Worm (Caenorhabditis elegans) whole organism, young adult: ENCODE data around the gene pes-10.

ENCODE experiments used
- B0035.1 ChIP-seq: sonication (generic microtip); optimal IDR thresholded peaks from 2 replicates; lab custom pipeline; 2016; ENCODE audit warnings: missing genetic modification characterization, mild to moderate bottlenecking, missing compliant biosample characterization, missing genotype, missing genetic modification reagents
- B0336.3 ChIP-seq: fragments of 200-800 bp; sonication (Bioruptor generic); IDR thresholded peaks from 2 replicates; pipeline ENCODE4 v1.3.6; 2022; ENCODE audit warnings: missing genetic modification characterization, missing compliant biosample characterization
- F57A8.1 ChIP-seq: fragments of 200-800 bp; sonication (Bioruptor generic); optimal IDR thresholded peaks from 2 replicates; lab custom pipeline; 2018; ENCODE audit warnings: mild to moderate bottlenecking, missing genetic modification characterization, moderate library complexity, missing compliant biosample characterization
- ceh-79 ChIP-seq: sonication (generic microtip); optimal IDR thresholded peaks from 2 replicates; lab custom pipeline; 2017; ENCODE audit warnings: mild to moderate bottlenecking, missing genetic modification characterization, missing compliant biosample characterization
- egrh-3 ChIP-seq: fragments of 200-800 bp; sonication (Bioruptor generic); IDR thresholded peaks from 2 replicates; pipeline ENCODE4 v1.3.6; 2022; ENCODE audit warnings: missing genetic modification reagents, missing genetic modification characterization, missing compliant biosample characterization
- him-1 ChIP-seq: sonication (generic microtip); optimal IDR thresholded peaks from 2 replicates; lab custom pipeline; 2016; ENCODE audit warnings: missing genotype, missing genetic modification reagents, missing genetic modification characterization, missing compliant biosample characterization
- hmg-1.2 ChIP-seq: fragments of 200-800 bp; sonication (Bioruptor generic); IDR thresholded peaks from 2 replicates; pipeline ENCODE4 v1.3.6; 2022; ENCODE audit warnings: missing genetic modification reagents, missing genetic modification characterization, missing compliant biosample characterization
- lag-1 ChIP-seq: fragments of 200-800 bp; sonication (Bioruptor generic); IDR thresholded peaks from 2 replicates; pipeline ENCODE4 v1.3.6; 2022; ENCODE audit warnings: missing genetic modification reagents, missing genetic modification characterization, missing compliant biosample characterization
- let-607 ChIP-seq, 2 experiments: fragments of 200-800 bp in 1 of 2; sonication (Bioruptor generic) in 1 of 2; sonication (generic microtip) in 1 of 2; optimal IDR thresholded peaks; 2 replicates each; lab custom pipeline; 2016 to 2018; ENCODE audit warnings: mild to moderate bottlenecking in 2 of 2, missing compliant biosample characterization in 2 of 2, missing genetic modification characterization in 2 of 2, moderate library complexity in 2 of 2, missing genotype in 1 of 2
- nfya-1 ChIP-seq: sonication (generic microtip); optimal IDR thresholded peaks from 2 replicates; lab custom pipeline; 2017; ENCODE audit warnings: antibody characterized with exemption, missing compliant biosample characterization, missing genetic modification characterization, borderline replicate concordance; ENCODE audit not compliant: insufficient read depth
- nfya-2 ChIP-seq: fragments of 200-800 bp; sonication (Bioruptor generic); IDR thresholded peaks from 2 replicates; pipeline ENCODE4 v1.3.6; 2022; ENCODE audit warnings: missing genetic modification reagents, missing genetic modification characterization, missing compliant biosample characterization
- snpc-4 ChIP-seq, 5 experiments: fragments of 150-350 bp in 1 of 5; sonication (generic microtip) in 4 of 5; optimal IDR thresholded peaks; 2 replicates each; lab custom pipeline; 2014 to 2018; ENCODE audit warnings: missing genetic modification characterization in 5 of 5, missing biosample characterization in 3 of 5, antibody characterized with exemption in 2 of 5, mild to moderate bottlenecking in 2 of 5, missing compliant biosample characterization in 2 of 5, missing genotype in 2 of 5, moderate library complexity in 2 of 5, missing genetic modification reagents in 1 of 5
- unc-130 ChIP-seq: sonication (generic microtip); optimal IDR thresholded peaks from 2 replicates; lab custom pipeline; 2016; ENCODE audit warnings: missing genetic modification reagents, missing genetic modification characterization, missing compliant biosample characterization
- xnd-1 ChIP-seq: sonication (generic microtip); optimal IDR thresholded peaks from 2 replicates; lab custom pipeline; 2016; ENCODE audit warnings: missing genotype, missing genetic modification reagents, missing genetic modification characterization, missing compliant biosample characterization

ce11 chrII:12805161-12805560 lies 42.5 kb downstream of the pes-10 start, which contains the start of the genes Y46G5A.18 and Y46G5A.47:
- TF ChIP-seq nfya-1 (tag; lab: Kevin White, UChicago) (no peak), nfya-2 (GFP tag; lab: Robert Waterston, UW) (no peak), F57A8.1 (GFP tag; lab: Kevin White, UChicago) (no peak), B0336.3 (no peak), egrh-3 (GFP tag; lab: Robert Waterston, UW) (no peak), B0035.1 (no peak), let-607 (tag; optimal IDR thresholded peaks at IDR 0.05; lab: Kevin White, UChicago) (no peak), xnd-1 (tag; lab: Kevin White, UChicago) (no peak), ceh-79 (tag; lab: Kevin White, UChicago) (no peak), lag-1 (GFP tag; lab: Robert Waterston, UW) (no peak), hmg-1.2 (GFP tag; lab: Robert Waterston, UW) (no peak), snpc-4 (GFP tag; optimal IDR thresholded peaks at IDR 0.05; lab: Kevin White, UChicago) (no peak), snpc-4 (tag; optimal IDR thresholded peaks at IDR 0.05; lab: Kevin White, UChicago) (no peak), him-1 (tag; lab: Kevin White, UChicago) (no peak), unc-130 (no peak)
